Worm (Caenorhabditis elegans): ENCODE measurements around the gene ZK418.10.

The ZK418.10 gene

ce11 chrIII:7100001-7100400, 9.5 kb upstream of the ZK418.10 start, which contains the start of gene ZK418.11:
Gene ZK418.11 (plus strand): TSS chrIII:7100289.
- TF ChIP-seq mdl-1 (tag; optimal IDR thresholded peaks at IDR 0.05) = no peak
- no peak for TF ChIP-seq ztf-11 (tag; optimal IDR thresholded peaks at IDR 0.05)
- TF ChIP-seq C34F6.9 (tag; optimal IDR thresholded peaks at IDR 0.05) = no peak
- no peak for TF ChIP-seq nhr-21 (tag; optimal IDR thresholded peaks at IDR 0.05)
- TF ChIP-seq unc-55 (GFP tag; optimal IDR thresholded peaks at IDR 0.05) = no peak
- no peak for TF ChIP-seq ztf-4 (tag; optimal IDR thresholded peaks at IDR 0.05)
- TF ChIP-seq nhr-6 (tag; optimal IDR thresholded peaks at IDR 0.05) = no peak
- TF ChIP-seq R02D3.7 (tag; optimal IDR thresholded peaks at IDR 0.05) = no peak

ce11 chrIII:7096481-7096880, 6.0 kb upstream of the ZK418.10 start:
- no peak for TF ChIP-seq nhr-129 (tag; optimal IDR thresholded peaks at IDR 0.05)
- TF ChIP-seq blmp-1 (tag; optimal IDR thresholded peaks at IDR 0.05; ENCODE audit: insufficient read depth) = no peak
- no peak for TF ChIP-seq nhr-12 (tag; optimal IDR thresholded peaks at IDR 0.05)
- no peak for TF ChIP-seq lin-11 (tag; optimal IDR thresholded peaks at IDR 0.05)
- TF ChIP-seq nhr-21 (tag; optimal IDR thresholded peaks at IDR 0.05) = no peak
- no peak for TF ChIP-seq unc-55 (GFP tag; optimal IDR thresholded peaks at IDR 0.05)
- TF ChIP-seq ztf-4 (tag; optimal IDR thresholded peaks at IDR 0.05) = no peak
- no peak for TF ChIP-seq nhr-25 (tag; optimal IDR thresholded peaks at IDR 0.05)
- no peak for TF ChIP-seq R02D3.7 (tag; optimal IDR thresholded peaks at IDR 0.05)
- no peak for TF ChIP-seq C34F6.9 (tag; optimal IDR thresholded peaks at IDR 0.05)
- no peak for TF ChIP-seq sem-4 (tag; optimal IDR thresholded peaks at IDR 0.05)
- TF ChIP-seq gmeb-1 (tag; optimal IDR thresholded peaks at IDR 0.05) = no peak
- TF ChIP-seq ceh-82 (tag; optimal IDR thresholded peaks at IDR 0.05) = no peak
- TF ChIP-seq elt-1 (tag; optimal IDR thresholded peaks at IDR 0.05) = no peak
- no peak for TF ChIP-seq nhr-6 (tag; optimal IDR thresholded peaks at IDR 0.05)

- TF ChIP-seq lsy-2 (tag; optimal IDR thresholded peaks at IDR 0.05) (peak in 1 of 2 experiments; percentile 4), elt-1 (tag; optimal IDR thresholded peaks at IDR 0.05) (no peak), sma-9 (GFP tag; optimal IDR thresholded peaks at IDR 0.05) (peak; percentile 20), sma-9 (tag; optimal IDR thresholded peaks at IDR 0.05) (no peak)
Measured at ce11 chrIII:7095156-7095555, 4.7 kb upstream of the ZK418.10 start, which contains the start of gene nhr-9. Gene nhr-9 (plus strand): TSS chrIII:7095462.

- TF ChIP-seq unc-55 (GFP tag; optimal IDR thresholded peaks at IDR 0.05) (no peak), mbf-1 (tag; optimal IDR thresholded peaks at IDR 0.05) (no peak), aly-2 (tag; optimal IDR thresholded peaks at IDR 0.05) (no peak), zag-1 (tag; optimal IDR thresholded peaks at IDR 0.05) (no peak), ama-1 (optimal IDR thresholded peaks at IDR 0.05) (no peak)
Measured at ce11 chrIII:7091042-7091441, 550 bp upstream of the ZK418.10 start, which contains the start of gene ZK418.2. Gene ZK418.2 (plus strand): TSS chrIII:7091342.

ce11 chrIII:7087691-7088323, 2.7 kb downstream of the ZK418.10 start, which contains the start of gene fubl-2:
Gene fubl-2 (minus strand): TSS chrIII:7087741.
- TF ChIP-seq elt-3 (tag; optimal IDR thresholded peaks at IDR 0.05) (no peak), peb-1 (tag; optimal IDR thresholded peaks at IDR 0.05) (no peak), nhr-23 (tag; optimal IDR thresholded peaks at IDR 0.05) (no peak), lin-11 (tag; optimal IDR thresholded peaks at IDR 0.05) (peak; percentile 29), zag-1 (tag; optimal IDR thresholded peaks at IDR 0.05) (no peak), ceh-16 (tag; optimal IDR thresholded peaks at IDR 0.05) (no peak), egl-27 (tag; optimal IDR thresholded peaks at IDR 0.05) (peak; percentile 66), nhr-25 (tag; optimal IDR thresholded peaks at IDR 0.05) (no peak), unc-55 (GFP tag; optimal IDR thresholded peaks at IDR 0.05) (peak; percentile 70), ama-1 (optimal IDR thresholded peaks at IDR 0.05) (no peak), lin-39 (tag; optimal IDR thresholded peaks at IDR 0.05) (no peak), gmeb-1 (tag; optimal IDR thresholded peaks at IDR 0.05) (peak; percentile 65), ztf-4 (tag; optimal IDR thresholded peaks at IDR 0.05) (no peak), lin-13 (GFP tag; optimal IDR thresholded peaks at IDR 0.05) (peak; percentile 76), sma-3 (GFP tag; optimal IDR thresholded peaks at IDR 0.05) (peak; percentile 84), sma-9 (GFP tag; optimal IDR thresholded peaks at IDR 0.05) (peak; percentile 66), sma-9 (tag; optimal IDR thresholded peaks at IDR 0.05) (no peak), elt-1 (tag; optimal IDR thresholded peaks at IDR 0.05) (no peak), Y55F3AM.14 (GFP tag; optimal IDR thresholded peaks at IDR 0.05) (no peak), lsy-2 (tag; optimal IDR thresholded peaks at IDR 0.05) (peak; percentile 22 to 86), dmd-4 (tag; optimal IDR thresholded peaks at IDR 0.05) (no peak), nhr-6 (tag; optimal IDR thresholded peaks at IDR 0.05) (no peak), blmp-1 (tag; optimal IDR thresholded peaks at IDR 0.05; ENCODE audit: insufficient read depth) (no peak), nhr-21 (tag; optimal IDR thresholded peaks at IDR 0.05) (peak; percentile 8), alr-1 (tag; optimal IDR thresholded peaks at IDR 0.05) (no peak), nhr-77 (tag; optimal IDR thresholded peaks at IDR 0.05) (no peak), C34F6.9 (tag; optimal IDR thresholded peaks at IDR 0.05) (peak; percentile 66), F13H6.1 (tag; optimal IDR thresholded peaks at IDR 0.05) (peak; percentile 69), fos-1 (tag; optimal IDR thresholded peaks at IDR 0.05) (peak; percentile 50), nhr-11 (tag; optimal IDR thresholded peaks at IDR 0.05) (no peak), unc-39 (tag; optimal IDR thresholded peaks at IDR 0.05) (no peak), nhr-12 (tag; optimal IDR thresholded peaks at IDR 0.05) (no peak), nhr-10 (tag; optimal IDR thresholded peaks at IDR 0.05) (no peak), mab-5 (tag; optimal IDR thresholded peaks at IDR 0.05) (no peak), snpc-4 (tag; optimal IDR thresholded peaks at IDR 0.05) (no peak)

Data from whole organism, L2 larva.